Worm (Caenorhabditis elegans) whole organism, young adult: ENCODE results near the gene M03F8.1.

Experiments
- B0019.2 ChIP-seq: fragments of 200-800 bp; sonication (Bioruptor generic); conservative IDR thresholded peaks from 2 replicates; pipeline ENCODE4 v1.3.6; 2022; ENCODE audit warnings: missing genetic modification reagents, missing genetic modification characterization, missing compliant biosample characterization
- B0035.1 ChIP-seq: sonication (generic microtip); optimal IDR thresholded peaks from 2 replicates; lab custom pipeline; 2016; ENCODE audit warnings: missing genetic modification characterization, mild to moderate bottlenecking, missing compliant biosample characterization, missing genotype, missing genetic modification reagents
- C06A6.2 ChIP-seq: fragments of 200-800 bp; sonication (Bioruptor generic); conservative IDR thresholded peaks from 2 replicates; pipeline ENCODE4 v1.3.6; 2022; ENCODE audit warnings: missing genetic modification characterization, missing compliant biosample characterization
- F10E7.11 ChIP-seq: sonication (generic microtip); optimal IDR thresholded peaks from 2 replicates; lab custom pipeline; 2017; ENCODE audit warnings: mild to moderate bottlenecking, missing genetic modification characterization, moderate library complexity, missing compliant biosample characterization
- F22D6.2 ChIP-seq: sonication (generic microtip); optimal IDR thresholded peaks from 2 replicates; lab custom pipeline; 2016; ENCODE audit warnings: mild to moderate bottlenecking, missing genetic modification characterization, missing compliant biosample characterization
- F33H1.4 ChIP-seq: fragments of 200-800 bp; sonication (Bioruptor generic); IDR thresholded peaks from 2 replicates; pipeline ENCODE4 v1.3.6; 2022; ENCODE audit warnings: missing genetic modification reagents, missing genetic modification characterization, missing compliant biosample characterization
- F37B4.10 ChIP-seq: fragments of 200-800 bp; sonication (Bioruptor generic); IDR thresholded peaks from 2 replicates; pipeline ENCODE4 v1.3.6; 2022; ENCODE audit warnings: missing genetic modification characterization, missing compliant biosample characterization
- F57C9.4 ChIP-seq: sonication (generic microtip); optimal IDR thresholded peaks from 2 replicates; lab custom pipeline; 2017; ENCODE audit warnings: mild to moderate bottlenecking, missing genetic modification characterization, missing compliant biosample characterization
- K11D2.4 ChIP-seq: fragments of 200-800 bp; sonication (Bioruptor generic); IDR thresholded peaks from 2 replicates; pipeline ENCODE4 v1.3.6; 2022; ENCODE audit warnings: missing genetic modification reagents, missing genetic modification characterization, missing compliant biosample characterization
- K12H6.12 ChIP-seq: fragments of 200-800 bp; sonication (Bioruptor generic); optimal IDR thresholded peaks from 2 replicates; lab custom pipeline; 2018; ENCODE audit warnings: mild to moderate bottlenecking, missing genetic modification characterization, missing compliant biosample characterization
- Y53G8AR.9 ChIP-seq: fragments of 200-800 bp; sonication (Bioruptor generic); conservative IDR thresholded peaks from 2 replicates; pipeline ENCODE4 v1.3.6; 2022; ENCODE audit warnings: missing genetic modification reagents, missing genetic modification characterization, missing compliant biosample characterization
- Y79H2A.3 ChIP-seq: fragments of 200-800 bp; sonication (Bioruptor generic); conservative IDR thresholded peaks from 2 replicates; pipeline ENCODE4 v1.3.6; 2022; ENCODE audit warnings: missing genetic modification reagents, missing genetic modification characterization, missing compliant biosample characterization
- aptf-2 ChIP-seq: fragments of 200-800 bp; sonication (Bioruptor generic); conservative IDR thresholded peaks from 2 replicates; pipeline ENCODE4 v1.3.6; 2022; ENCODE audit warnings: missing genetic modification reagents, missing genetic modification characterization, missing compliant biosample characterization
- aptf-3 ChIP-seq: fragments of 200-800 bp; sonication (Bioruptor generic); IDR thresholded peaks from 2 replicates; pipeline ENCODE4 v1.3.6; 2022; ENCODE audit warnings: missing genetic modification characterization, missing compliant biosample characterization
- atf-7 ChIP-seq: sonication (generic microtip); optimal IDR thresholded peaks from 2 replicates; lab custom pipeline; 2017; ENCODE audit warnings: mild to moderate bottlenecking, missing genetic modification characterization, missing compliant biosample characterization
- athp-1 ChIP-seq: sonication (generic microtip); optimal IDR thresholded peaks from 2 replicates; lab custom pipeline; 2017; ENCODE audit warnings: mild to moderate bottlenecking, missing genetic modification characterization, missing compliant biosample characterization
- attf-5 ChIP-seq: fragments of 200-800 bp; sonication (Bioruptor generic); optimal IDR thresholded peaks from 2 replicates; lab custom pipeline; 2018; ENCODE audit warnings: mild to moderate bottlenecking, missing genetic modification characterization, missing compliant biosample characterization
- ccch-3 ChIP-seq: fragments of 200-800 bp; sonication (Bioruptor generic); optimal IDR thresholded peaks from 2 replicates; lab custom pipeline; 2018; ENCODE audit warnings: mild to moderate bottlenecking, missing genetic modification characterization, missing compliant biosample characterization
- ceh-40 ChIP-seq: fragments of 200-800 bp; sonication (Bioruptor generic); IDR thresholded peaks from 2 replicates; pipeline ENCODE4 v1.3.6; 2022; ENCODE audit warnings: missing genetic modification characterization, missing compliant biosample characterization
- ceh-58 ChIP-seq: fragments of 200-800 bp; sonication (Bioruptor generic); IDR thresholded peaks from 2 replicates; pipeline ENCODE4 v1.3.6; 2022; ENCODE audit warnings: missing genetic modification characterization, missing compliant biosample characterization
- dpl-1 ChIP-seq: fragments of 150-350 bp; optimal IDR thresholded peaks from 2 replicates; lab custom pipeline; 2014; ENCODE audit warnings: missing biosample characterization, missing genetic modification reagents, missing genetic modification characterization
- egl-44 ChIP-seq: fragments of 200-800 bp; sonication (Bioruptor generic); IDR thresholded peaks from 2 replicates; pipeline ENCODE4 v1.3.6; 2022; ENCODE audit warnings: missing genetic modification reagents, missing genetic modification characterization, missing compliant biosample characterization
- ekl-4 ChIP-seq: fragments of 200-800 bp; sonication (Bioruptor generic); IDR thresholded peaks from 2 replicates; pipeline ENCODE4 v1.3.6; 2022; ENCODE audit warnings: missing genetic modification reagents, missing genetic modification characterization, missing compliant biosample characterization
- ets-4 ChIP-seq: fragments of 200-800 bp; sonication (Bioruptor generic); optimal IDR thresholded peaks from 2 replicates; lab custom pipeline; 2018; ENCODE audit warnings: mild to moderate bottlenecking, missing genetic modification characterization, missing compliant biosample characterization
- hmg-1.2 ChIP-seq: fragments of 200-800 bp; sonication (Bioruptor generic); IDR thresholded peaks from 2 replicates; pipeline ENCODE4 v1.3.6; 2022; ENCODE audit warnings: missing genetic modification reagents, missing genetic modification characterization, missing compliant biosample characterization
- hsf-1 ChIP-seq: fragments of 200-800 bp; sonication (Bioruptor generic); IDR thresholded peaks from 2 replicates; pipeline ENCODE4 v1.3.6; 2022; ENCODE audit warnings: missing genetic modification reagents, missing genetic modification characterization, missing compliant biosample characterization
- lag-1 ChIP-seq: fragments of 200-800 bp; sonication (Bioruptor generic); IDR thresholded peaks from 2 replicates; pipeline ENCODE4 v1.3.6; 2022; ENCODE audit warnings: missing genetic modification reagents, missing genetic modification characterization, missing compliant biosample characterization
- lin-35 ChIP-seq, 3 experiments: fragments of 150-350 bp in 2 of 3; sonication (generic microtip) in 1 of 3; optimal IDR thresholded peaks; 2 replicates each; lab custom pipeline; 2014 to 2018; ENCODE audit warnings: missing biosample characterization in 3 of 3, missing genetic modification characterization in 3 of 3, missing genetic modification reagents in 3 of 3
- lsl-1 ChIP-seq: fragments of 200-800 bp; sonication (Bioruptor generic); optimal IDR thresholded peaks from 2 replicates; lab custom pipeline; 2018; ENCODE audit warnings: mild to moderate bottlenecking, missing genetic modification characterization, moderate library complexity, missing compliant biosample characterization
- lsy-27 ChIP-seq: sonication (generic microtip); optimal IDR thresholded peaks from 2 replicates; lab custom pipeline; 2017; ENCODE audit warnings: missing genetic modification characterization, mild to moderate bottlenecking, missing compliant biosample characterization, antibody characterized with exemption, missing genotype, borderline replicate concordance; ENCODE audit not compliant: insufficient read depth
- madf-3 ChIP-seq: fragments of 200-800 bp; sonication (Bioruptor generic); IDR thresholded peaks from 2 replicates; pipeline ENCODE4 v1.3.6; 2022; ENCODE audit warnings: missing genetic modification reagents, missing genetic modification characterization, missing compliant biosample characterization
- nfya-1 ChIP-seq: sonication (generic microtip); optimal IDR thresholded peaks from 2 replicates; lab custom pipeline; 2017; ENCODE audit warnings: antibody characterized with exemption, missing compliant biosample characterization, missing genetic modification characterization, borderline replicate concordance; ENCODE audit not compliant: insufficient read depth
- nhr-27 ChIP-seq: fragments of 200-800 bp; sonication (Bioruptor generic); optimal IDR thresholded peaks from 2 replicates; lab custom pipeline; 2018; ENCODE audit warnings: mild to moderate bottlenecking, missing genetic modification characterization, moderate library complexity, missing compliant biosample characterization
- pha-4 ChIP-seq: fragments of 150-350 bp; sonication (generic microtip); optimal IDR thresholded peaks from 2 replicates; lab custom pipeline; 2014; ENCODE audit warnings: missing biosample characterization, missing genetic modification reagents, missing genetic modification characterization
- rec-8 ChIP-seq, 2 experiments: sonication (generic microtip); optimal IDR thresholded peaks; 2 replicates each; lab custom pipeline; 2016; ENCODE audit warnings: mild to moderate bottlenecking in 2 of 2, missing genetic modification characterization in 2 of 2, missing genetic modification reagents in 2 of 2, missing genotype in 2 of 2, missing biosample characterization in 1 of 2, missing compliant biosample characterization in 1 of 2, moderate library complexity in 1 of 2
- repo-1 ChIP-seq: sonication (generic microtip); optimal IDR thresholded peaks from 2 replicates; lab custom pipeline; 2017; ENCODE audit warnings: mild to moderate bottlenecking, missing genetic modification characterization, missing compliant biosample characterization
- snpc-1.1 ChIP-seq: sonication (generic microtip); optimal IDR thresholded peaks from 2 replicates; lab custom pipeline; 2017; ENCODE audit warnings: missing genetic modification characterization, mild to moderate bottlenecking, missing compliant biosample characterization, antibody characterized with exemption, moderate library complexity, missing genotype, missing genetic modification reagents; ENCODE audit not compliant: insufficient read depth
- snpc-3.4 ChIP-seq: sonication (generic microtip); optimal IDR thresholded peaks from 2 replicates; lab custom pipeline; 2017; ENCODE audit warnings: missing genetic modification characterization, mild to moderate bottlenecking, missing compliant biosample characterization, antibody characterized with exemption, moderate library complexity, missing genotype, missing genetic modification reagents
- somi-1 ChIP-seq: fragments of 200-800 bp; sonication (Bioruptor generic); optimal IDR thresholded peaks from 2 replicates; lab custom pipeline; 2018; ENCODE audit warnings: mild to moderate bottlenecking, missing genetic modification characterization, missing compliant biosample characterization
- unc-130 ChIP-seq: sonication (generic microtip); optimal IDR thresholded peaks from 2 replicates; lab custom pipeline; 2016; ENCODE audit warnings: missing genetic modification reagents, missing genetic modification characterization, missing compliant biosample characterization
- ztf-3 ChIP-seq: fragments of 200-800 bp; sonication (Bioruptor generic); optimal IDR thresholded peaks from 2 replicates; lab custom pipeline; 2018; ENCODE audit warnings: mild to moderate bottlenecking, missing genetic modification characterization, missing compliant biosample characterization

M03F8.1 gene

DNA sequence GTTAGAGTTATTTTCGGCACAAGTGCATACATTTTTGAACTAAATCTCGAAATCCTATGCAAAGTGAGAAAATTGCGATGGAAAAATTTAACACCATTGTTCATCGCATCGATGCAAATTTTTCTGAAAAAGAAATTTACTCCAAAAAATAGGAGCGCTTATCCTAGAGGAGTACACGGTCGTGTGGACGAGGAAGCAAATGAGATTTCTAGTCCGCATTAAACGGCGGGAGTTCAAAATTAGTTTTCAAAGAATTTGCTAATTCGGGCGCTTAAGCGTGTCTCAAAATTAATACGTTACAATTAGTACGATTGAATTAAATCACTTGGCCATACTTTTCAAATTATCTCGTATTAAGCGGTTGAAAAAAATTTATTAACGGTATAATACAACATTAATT, 33.5 kb upstream of the M03F8.1 start, which contains the start of gene lrpr-1 (continued):
- peak; percentile 16 for TF ChIP-seq somi-1 (GFP tag; lab: Kevin White, UChicago)
- TF ChIP-seq F57C9.4 (tag; lab: Kevin White, UChicago) = peak; percentile 14
- TF ChIP-seq K11D2.4 (GFP tag; lab: Robert Waterston, UW) = peak; percentile 78
- TF ChIP-seq F37B4.10 (GFP tag; lab: Robert Waterston, UW) = no peak
- TF ChIP-seq aptf-2 (GFP tag; lab: Robert Waterston, UW) = peak; percentile 79
- peak; percentile 95 for TF ChIP-seq unc-130 (GFP tag; lab: Kevin White, UChicago)
- TF ChIP-seq athp-1 (tag; lab: Kevin White, UChicago) = peak; percentile 39
- peak; percentile 12 for TF ChIP-seq B0035.1 (tag; lab: Kevin White, UChicago)
- TF ChIP-seq ekl-4 (GFP tag; lab: Robert Waterston, UW) = peak; percentile 73
- no peak for TF ChIP-seq ceh-58
- peak; percentile 65 to 95 (median 67) for TF ChIP-seq lin-35 (GFP tag; optimal IDR thresholded peaks at IDR 0.05; lab: Kevin White, UChicago)
- peak; percentile 80 for TF ChIP-seq K12H6.12 (tag; lab: Kevin White, UChicago)
- no peak for TF ChIP-seq ztf-3 (GFP tag; lab: Kevin White, UChicago)
- peak; percentile 42 for TF ChIP-seq snpc-3.4 (tag; lab: Kevin White, UChicago)
- TF ChIP-seq dpl-1 (GFP tag; lab: Kevin White, UChicago) = peak; percentile 81
- TF ChIP-seq pha-4 (tag; lab: Kevin White, UChicago) = no peak
- no peak for TF ChIP-seq nfya-1 (tag; lab: Kevin White, UChicago)
- peak; percentile 53 for TF ChIP-seq lsl-1 (GFP tag; lab: Kevin White, UChicago)
- TF ChIP-seq C06A6.2 (GFP tag; lab: Robert Waterston, UW) = 0 out of 2 replicates have a peak, but pooled peaks have one; percentile 42
- TF ChIP-seq B0019.2 (GFP tag; lab: Robert Waterston, UW) = no peak
- TF ChIP-seq lag-1 (GFP tag; lab: Robert Waterston, UW) = no peak
- no peak for TF ChIP-seq repo-1 (tag; lab: Kevin White, UChicago)
- peak; percentile 73 for TF ChIP-seq ccch-3
- no peak for TF ChIP-seq Y53G8AR.9

DNA sequence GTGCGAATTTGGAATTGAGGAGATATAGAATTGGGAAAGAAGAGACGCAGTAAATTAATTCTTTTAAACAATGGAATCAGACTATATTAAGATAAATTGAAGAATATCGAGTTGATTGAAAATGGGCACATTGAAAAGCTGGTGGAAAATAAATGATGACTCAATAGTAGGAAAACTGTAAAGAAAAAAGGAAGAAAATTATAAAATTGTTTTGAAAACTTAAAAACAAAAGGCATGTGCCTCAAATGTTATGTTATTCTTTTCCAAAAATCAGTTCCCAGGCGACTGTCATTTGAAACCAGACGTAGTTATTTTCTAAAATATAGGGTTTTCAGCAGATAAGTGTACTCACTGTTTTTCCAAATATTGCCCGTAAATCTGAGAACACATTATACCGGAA, 31.3 kb upstream of the M03F8.1 start, which contains the start of gene C04E6.12:
Gene C04E6.12, minus strand, starts transcription at position 101 of the 400 bp plus-strand sequence.
- TF ChIP-seq Y79H2A.3 (no peak), atf-7 (tag; lab: Kevin White, UChicago) (no peak), nhr-27 (tag; lab: Kevin White, UChicago) (no peak), madf-3 (GFP tag; lab: Robert Waterston, UW) (no peak), snpc-1.1 (tag; lab: Kevin White, UChicago) (no peak), attf-5 (GFP tag; lab: Kevin White, UChicago) (no peak), Y53G8AR.9 (no peak), F22D6.2 (tag; lab: Kevin White, UChicago) (no peak), F33H1.4 (no peak), F10E7.11 (tag; lab: Kevin White, UChicago) (no peak), ceh-40 (GFP tag; lab: Robert Waterston, UW) (no peak), ceh-58 (no peak), aptf-3 (GFP tag; lab: Robert Waterston, UW) (no peak), ets-4 (GFP tag; lab: Kevin White, UChicago) (no peak), egl-44 (no peak), hmg-1.2 (GFP tag; lab: Robert Waterston, UW) (no peak), lin-35 (GFP tag; optimal IDR thresholded peaks at IDR 0.05; lab: Kevin White, UChicago) (no peak), rec-8 (tag; optimal IDR thresholded peaks at IDR 0.05; lab: Kevin White, UChicago) (no peak), lsy-27 (tag; lab: Kevin White, UChicago) (no peak), hsf-1 (no peak)
- TF ChIP-seq, all 124 proteins: peak for 0
